Worm (Caenorhabditis elegans) whole organism, L1 larva: Measurements from ENCODE around the gene clec-8.

Experiments
- ceh-82 ChIP-seq, 3 experiments: fragments of 150-350 bp in 1 of 3; sonication (generic microtip) in 2 of 3; optimal IDR thresholded peaks; 2 replicates each; lab custom pipeline; 2014 to 2017; ENCODE audit warnings: missing biosample characterization in 3 of 3, missing genetic modification characterization in 3 of 3
- ces-1 ChIP-seq: fragments of 150-350 bp; optimal IDR thresholded peaks from 2 replicates; lab custom pipeline; 2014; ENCODE audit warnings: missing biosample characterization, missing genetic modification reagents, missing genetic modification characterization
- nhr-11 ChIP-seq: fragments of 150-350 bp; optimal IDR thresholded peaks from 2 replicates; lab custom pipeline; 2014; ENCODE audit warnings: missing biosample characterization, missing genetic modification characterization
- nhr-20 ChIP-seq: sonication (generic microtip); optimal IDR thresholded peaks from 2 replicates; lab custom pipeline; 2016; ENCODE audit warnings: mild to moderate bottlenecking, missing genetic modification characterization, missing compliant biosample characterization

- TF ChIP-seq ces-1 (GFP tag; lab: Kevin White, UChicago) (no peak), ceh-82 (tag; optimal IDR thresholded peaks at IDR 0.05; lab: Kevin White, UChicago) (no peak), nhr-11 (no peak), nhr-20 (no peak)
Measured at ce11 chrII:12560210-12560609, 17.7 kb downstream of the clec-8 start, which contains the start of gene F49C5.12.
